Worm (Caenorhabditis elegans) whole organism, mixed stage, embryonic: ENCODE data around the gene arrd-6.

Source experiments
- blmp-1 ChIP-seq: fragments of 150-350 bp; optimal IDR thresholded peaks from 2 replicates; lab custom pipeline; 2014; ENCODE audit warnings: missing biosample characterization, missing genetic modification characterization
- ces-1 ChIP-seq: fragments of 150-350 bp; optimal IDR thresholded peaks from 2 replicates; lab custom pipeline; 2014; ENCODE audit warnings: missing biosample characterization, missing genetic modification reagents, missing genetic modification characterization
- flh-1 ChIP-seq: fragments of 200-800 bp; sonication (Bioruptor generic); optimal IDR thresholded peaks from 2 replicates; lab custom pipeline; 2018; ENCODE audit warnings: mild to moderate bottlenecking, missing genetic modification characterization, moderate library complexity, missing compliant biosample characterization
- lin-13 ChIP-seq: fragments of 150-350 bp; optimal IDR thresholded peaks from 2 replicates; lab custom pipeline; 2014; ENCODE audit warnings: missing biosample characterization, missing genetic modification characterization
- mab-5 ChIP-seq: fragments of 150-350 bp; optimal IDR thresholded peaks from 2 replicates; lab custom pipeline; 2014; ENCODE audit warnings: missing biosample characterization, missing genetic modification characterization
- mep-1 ChIP-seq: fragments of 150-350 bp; optimal IDR thresholded peaks from 2 replicates; lab custom pipeline; 2017; ENCODE audit warnings: missing biosample characterization, missing genetic modification reagents, missing genetic modification characterization, inconsistent platforms
- nhr-12 ChIP-seq: fragments of 150-350 bp; optimal IDR thresholded peaks from 2 replicates; lab custom pipeline; 2014; ENCODE audit warnings: missing biosample characterization, missing genetic modification characterization
- nhr-2 ChIP-seq: fragments of 150-350 bp; optimal IDR thresholded peaks from 2 replicates; lab custom pipeline; 2014; ENCODE audit warnings: missing biosample characterization, missing genetic modification characterization
- nhr-237 ChIP-seq: fragments of 150-350 bp; optimal IDR thresholded peaks from 2 replicates; lab custom pipeline; 2014; ENCODE audit warnings: missing biosample characterization, missing genetic modification characterization
- nhr-28 ChIP-seq: fragments of 150-350 bp; optimal IDR thresholded peaks from 2 replicates; lab custom pipeline; 2014; ENCODE audit warnings: missing biosample characterization, missing genetic modification characterization
- nhr-76 ChIP-seq: sonication (generic microtip); optimal IDR thresholded peaks from 2 replicates; lab custom pipeline; 2017; ENCODE audit warnings: missing biosample characterization, missing genetic modification characterization
- pha-4 ChIP-seq: fragments of 150-350 bp; optimal IDR thresholded peaks from 2 replicates; lab custom pipeline; 2018; ENCODE audit warnings: missing biosample characterization, missing genetic modification reagents, missing genetic modification characterization
- snpc-4 ChIP-seq: fragments of 150-350 bp; optimal IDR thresholded peaks from 2 replicates; lab custom pipeline; 2014; ENCODE audit warnings: missing biosample characterization, missing genetic modification characterization
- unc-62 ChIP-seq: fragments of 150-350 bp; optimal IDR thresholded peaks from 2 replicates; lab custom pipeline; 2014; ENCODE audit warnings: missing biosample characterization, missing genetic modification reagents, missing genetic modification characterization

- no peak for TF ChIP-seq flh-1 (GFP tag; lab: Kevin White, UChicago)
- TF ChIP-seq lin-13 = no peak
- no peak for TF ChIP-seq mep-1 (tag; lab: Kevin White, UChicago)
- no peak for TF ChIP-seq nhr-28 (tag; lab: Kevin White, UChicago)
- no peak for TF ChIP-seq nhr-76 (tag; lab: Kevin White, UChicago)
- no peak for TF ChIP-seq pha-4 (tag; lab: Kevin White, UChicago)
- no peak for TF ChIP-seq mab-5
- no peak for TF ChIP-seq nhr-237
- TF ChIP-seq nhr-12 (tag; lab: Kevin White, UChicago) = no peak
- no peak for TF ChIP-seq snpc-4 (tag; lab: Kevin White, UChicago)
- TF ChIP-seq unc-62 (GFP tag; lab: Kevin White, UChicago) = no peak
- TF ChIP-seq nhr-2 = no peak
- TF ChIP-seq ces-1 (GFP tag; lab: Kevin White, UChicago) = no peak
- TF ChIP-seq blmp-1 = no peak
Measured at ce11 chrII:11178737-11179136, 36.2 kb downstream of the arrd-6 start.
